Worm (Caenorhabditis elegans): ENCODE results near the gene C16A11.3.

DNA sequence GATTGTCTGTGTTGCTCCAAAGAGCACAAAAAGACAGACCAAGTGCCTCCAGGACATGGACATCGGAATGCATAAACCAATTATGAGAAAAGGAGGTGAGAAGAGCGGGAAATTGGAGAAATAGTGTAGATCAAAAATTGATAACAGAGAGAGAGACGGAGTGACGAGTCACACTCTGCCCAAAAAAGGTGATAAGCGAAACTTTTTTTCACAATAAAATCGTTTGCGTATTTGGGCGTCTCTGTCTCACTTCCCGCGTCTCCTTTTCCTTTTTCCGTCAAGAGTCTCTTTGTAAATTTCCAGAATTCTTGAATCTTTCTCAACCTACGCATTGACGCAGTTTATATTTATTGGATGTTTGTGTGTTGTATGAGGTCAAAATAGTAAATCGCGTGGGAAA lies 35.2 kb upstream of the C16A11.3 start, which contains the start of gene mth-2:
- no peak for TF ChIP-seq pha-4 (tag; optimal IDR thresholded peaks at IDR 0.05)
- TF ChIP-seq sea-2 (GFP tag; optimal IDR thresholded peaks at IDR 0.05), result no peak
- no peak for TF ChIP-seq tbx-2 (tag; optimal IDR thresholded peaks at IDR 0.05)
- no peak for TF ChIP-seq ceh-82 (tag; optimal IDR thresholded peaks at IDR 0.05)
- TF ChIP-seq snpc-4 (tag; optimal IDR thresholded peaks at IDR 0.05), result no peak
- TF ChIP-seq elt-1 (tag; optimal IDR thresholded peaks at IDR 0.05), result no peak
- TF ChIP-seq nhr-25 (tag; optimal IDR thresholded peaks at IDR 0.05), result no peak
- no peak for TF ChIP-seq ceh-16 (tag; optimal IDR thresholded peaks at IDR 0.05)
- no peak for TF ChIP-seq unc-62 (GFP tag; optimal IDR thresholded peaks at IDR 0.05)
- TF ChIP-seq R02D3.7 (tag; optimal IDR thresholded peaks at IDR 0.05), result no peak
- TF ChIP-seq ztf-11 (tag; optimal IDR thresholded peaks at IDR 0.05), result no peak
